Worm (Caenorhabditis elegans): ENCODE measurements around the gene Y60A3A.8.

DNA sequence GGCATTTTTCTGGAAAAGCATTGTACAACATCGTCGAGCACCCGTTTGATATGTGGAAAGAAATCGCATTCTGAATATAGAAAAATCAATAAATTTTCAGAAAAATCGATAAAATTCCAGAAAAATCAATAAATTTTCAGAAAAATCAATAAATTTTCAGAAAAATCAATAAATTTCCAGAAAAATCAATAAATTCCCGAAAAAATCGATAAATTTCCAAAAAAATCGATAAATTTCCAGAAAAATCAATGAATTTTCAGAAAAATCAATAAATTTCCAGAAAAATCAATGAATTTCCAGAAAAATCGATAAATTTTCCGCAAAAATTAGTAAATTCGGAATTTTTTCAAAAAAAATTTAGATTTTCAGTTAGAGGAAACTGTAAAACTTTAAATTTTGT lies 42.4 kb upstream of the Y60A3A.8 start, which contains the start of gene fars-2:
- TF ChIP-seq rnt-1 (tag; optimal IDR thresholded peaks at IDR 0.05) (no peak), efl-3 (GFP tag; optimal IDR thresholded peaks at IDR 0.05) (no peak), egl-27 (tag; optimal IDR thresholded peaks at IDR 0.05) (no peak), ceh-82 (tag; optimal IDR thresholded peaks at IDR 0.05) (no peak), sox-4 (tag; optimal IDR thresholded peaks at IDR 0.05) (no peak), snpc-4 (tag; optimal IDR thresholded peaks at IDR 0.05) (no peak), dpl-1 (GFP tag; optimal IDR thresholded peaks at IDR 0.05) (no peak), unc-62 (GFP tag; optimal IDR thresholded peaks at IDR 0.05) (no peak), nhr-12 (tag; optimal IDR thresholded peaks at IDR 0.05) (no peak)

Measured in whole organism, L1 larva.